Fruit fly (Drosophila melanogaster): Measurements from ENCODE around the gene CG8191.

dm6 chrX:15740288-15740726, 8.3 kb downstream of the CG8191 start:
- TF ChIP-seq usp (GFP tag; optimal IDR thresholded peaks at IDR 0.05) (no peak), EcR (GFP tag; optimal IDR thresholded peaks at IDR 0.05) (no peak), CG8478 (optimal IDR thresholded peaks at IDR 0.05) (no peak), pan (optimal IDR thresholded peaks at IDR 0.05) (no peak), psq (optimal IDR thresholded peaks at IDR 0.05) (no peak)

Measured in whole organism.